Worm (Caenorhabditis elegans) whole organism, L4 larva: Measurements from ENCODE around the gene gid-7.

ENCODE experiments used
- Y48G9A.11 ChIP-seq: fragments of 200-800 bp; sonication (Bioruptor generic); IDR thresholded peaks from 2 replicates; pipeline ENCODE4 v1.3.6; 2022; ENCODE audit warnings: missing genetic modification reagents, missing genetic modification characterization, missing compliant biosample characterization
- egl-27 ChIP-seq: sonication (generic microtip); optimal IDR thresholded peaks from 3 replicates; lab custom pipeline; 2017; ENCODE audit warnings: missing biosample characterization, missing genetic modification reagents, missing genetic modification characterization
- lin-1 ChIP-seq: fragments of 200-800 bp; sonication (Bioruptor generic); IDR thresholded peaks from 2 replicates; pipeline ENCODE4 v1.3.6; 2022; ENCODE audit warnings: missing genetic modification reagents, missing genetic modification characterization, missing compliant biosample characterization
- pha-4 ChIP-seq, 2 experiments: fragments of 150-350 bp in 1 of 2; fragments of 200-800 bp in 1 of 2; sonication (Bioruptor generic) in 1 of 2; IDR thresholded peaks in 1 of 2; optimal IDR thresholded peaks in 1 of 2; 2 replicates each; pipeline versions ENCODE4 v1.3.6 to Lab custom; 2014 to 2022; ENCODE audit warnings: missing genetic modification characterization in 2 of 2, missing genetic modification reagents in 2 of 2, missing biosample characterization in 1 of 2, missing compliant biosample characterization in 1 of 2
- ztf-11 ChIP-seq: fragments of 150-350 bp; optimal IDR thresholded peaks from 2 replicates; lab custom pipeline; 2014; ENCODE audit warnings: missing biosample characterization, missing genetic modification characterization

- no peak for TF ChIP-seq ztf-11 (tag; lab: Kevin White, UChicago)
- TF ChIP-seq egl-27 = no peak
- TF ChIP-seq pha-4 (GFP tag; IDR thresholded peaks at IDR 0.05; lab: Robert Waterston, UW) = no peak
- TF ChIP-seq pha-4 (tag; optimal IDR thresholded peaks at IDR 0.05; lab: Kevin White, UChicago) = no peak
- no peak for TF ChIP-seq Y48G9A.11 (GFP tag; lab: Robert Waterston, UW)
- TF ChIP-seq lin-1 = no peak
Observed at ce11 chrV:3761829-3762228, 5.0 kb upstream of the gid-7 start.
